Fruit fly (Drosophila melanogaster): ENCODE results near the gene Ubc7.

DNA sequence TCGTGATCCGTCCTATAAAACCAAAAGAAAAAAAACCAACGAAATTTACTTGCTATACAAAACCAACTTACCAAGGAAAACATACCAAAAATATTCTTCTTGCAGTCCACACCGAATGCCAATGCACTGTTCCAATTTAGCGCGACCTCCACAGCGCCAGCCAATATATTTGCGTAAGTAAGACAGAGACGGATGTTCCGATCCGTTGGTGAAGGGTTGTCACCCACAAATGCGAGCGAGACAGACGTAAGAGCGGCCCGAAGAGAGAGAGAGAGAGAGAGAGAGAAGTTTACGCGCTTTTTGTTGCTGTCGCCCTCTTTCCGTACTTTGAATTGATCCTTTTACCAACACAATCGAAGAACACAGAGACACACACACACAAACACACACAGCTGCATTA lies 14.4 kb downstream of the Ubc7 start:
- TF ChIP-seq OdsH (GFP tag; optimal IDR thresholded peaks at IDR 0.05) (no peak), Hr4 (GFP tag; optimal IDR thresholded peaks at IDR 0.05) (no peak), Ets21C (GFP tag; optimal IDR thresholded peaks at IDR 0.05) (no peak), Hr39 (GFP tag; optimal IDR thresholded peaks at IDR 0.05) (no peak), Eip78C (GFP tag) (no peak)
